Worm (Caenorhabditis elegans): Measurements from ENCODE around the gene pps-1.

pps-1 gene

DNA sequence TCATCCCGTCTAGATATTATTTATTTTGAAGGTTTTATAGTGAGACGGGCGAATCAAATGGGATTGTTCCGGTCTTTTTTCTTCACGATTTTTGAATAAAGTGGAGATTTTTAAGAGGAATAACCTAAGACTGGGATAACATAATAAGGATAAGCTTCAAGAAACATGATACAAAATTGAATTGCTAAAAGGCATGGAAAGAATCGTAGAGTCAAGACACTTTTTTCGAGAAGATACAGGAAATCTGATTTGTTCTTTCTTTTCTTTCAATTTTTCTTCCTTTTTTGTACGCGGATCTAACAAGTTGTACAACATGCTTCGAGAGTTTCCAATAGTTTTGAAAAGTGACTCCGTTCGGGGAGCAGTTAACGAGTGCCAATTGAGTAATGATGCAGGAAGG lies 29.7 kb downstream of the pps-1 start:
- TF ChIP-seq tbx-7 (tag; optimal IDR thresholded peaks at IDR 0.05) = no peak
- TF ChIP-seq unc-42 (tag; optimal IDR thresholded peaks at IDR 0.05) = peak; percentile 82

DNA sequence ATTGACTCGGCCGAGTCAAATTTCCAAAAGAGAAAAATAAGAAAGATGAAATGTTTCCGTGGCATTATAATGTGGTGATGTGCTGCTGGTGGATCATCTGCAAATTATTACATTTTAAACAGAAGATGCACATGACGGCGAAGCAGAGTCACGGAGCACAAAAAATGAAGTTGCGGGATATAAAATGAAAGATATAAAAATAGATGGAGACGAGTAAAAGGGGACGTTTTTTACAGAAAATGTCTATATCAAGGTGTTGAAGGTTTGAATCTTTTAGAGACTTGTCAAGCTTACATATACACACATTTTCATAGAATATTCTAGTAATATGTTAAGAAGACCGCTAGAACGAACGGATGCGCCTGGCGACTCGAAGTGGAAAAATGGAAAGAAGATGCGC lies 32.5 kb downstream of the pps-1 start, which contains the start of gene ptrg-1:
Gene ptrg-1, minus strand, starts transcription at position 101 of the 400 bp plus-strand sequence.
- TF ChIP-seq syd-9 (tag; optimal IDR thresholded peaks at IDR 0.05) (no peak), pag-3 (tag; optimal IDR thresholded peaks at IDR 0.05; ENCODE audit: borderline replicate concordance) (no peak), ztf-16 (tag; optimal IDR thresholded peaks at IDR 0.05) (no peak), tbx-2 (tag; optimal IDR thresholded peaks at IDR 0.05) (no peak)

DNA sequence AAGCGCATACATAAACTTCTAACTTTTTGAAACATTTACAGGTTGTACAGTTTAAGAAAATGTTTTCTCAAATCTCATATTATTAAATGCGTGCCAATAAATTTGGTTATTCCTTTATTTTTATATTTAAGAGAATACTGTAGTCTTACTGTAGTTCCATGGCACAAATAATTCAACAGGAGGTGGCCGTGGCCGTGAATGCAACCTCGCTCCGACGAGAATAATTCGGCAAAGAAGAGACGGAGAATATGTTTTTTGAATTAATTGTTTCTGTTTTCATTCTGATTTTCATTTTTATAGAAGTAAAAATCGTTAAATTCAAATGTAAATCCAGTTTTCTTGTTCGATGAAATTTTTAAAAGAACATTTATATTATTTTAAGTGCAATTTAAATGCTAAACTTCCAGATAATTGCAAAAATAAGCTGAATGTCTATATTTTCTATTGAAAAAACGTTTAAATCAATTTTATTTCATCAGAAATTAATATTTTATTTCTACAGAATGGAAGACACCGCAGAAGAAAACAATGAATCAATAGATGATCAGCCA lies 35.6 kb downstream of the pps-1 start, which contains the start of gene gon-4:
Gene gon-4, plus strand, starts transcription at position 501 of the 551 bp plus-strand sequence.
- TF ChIP-seq che-1 (tag; optimal IDR thresholded peaks at IDR 0.05) = no peak
- peak; percentile 28 for TF ChIP-seq ceh-2 (tag; optimal IDR thresholded peaks at IDR 0.05)
- no peak for TF ChIP-seq pha-4 (tag; optimal IDR thresholded peaks at IDR 0.05)
- no peak for TF ChIP-seq syd-9 (tag; optimal IDR thresholded peaks at IDR 0.05)
- no peak for TF ChIP-seq pros-1 (tag; optimal IDR thresholded peaks at IDR 0.05)
- TF ChIP-seq C08G9.2 (tag; optimal IDR thresholded peaks at IDR 0.05) = no peak
- TF ChIP-seq ceh-34 (tag; optimal IDR thresholded peaks at IDR 0.05) = no peak
- TF ChIP-seq dve-1 (tag; optimal IDR thresholded peaks at IDR 0.05) = no peak
- no peak for TF ChIP-seq ceh-6 (GFP tag; optimal IDR thresholded peaks at IDR 0.05)
- TF ChIP-seq ceh-31 (tag; optimal IDR thresholded peaks at IDR 0.05) = peak; percentile 19
- TF ChIP-seq lin-11 (tag; optimal IDR thresholded peaks at IDR 0.05) = no peak
- TF ChIP-seq unc-55 (GFP tag; optimal IDR thresholded peaks at IDR 0.05) = no peak
- no peak for TF ChIP-seq Y22D7AL.16 (tag; optimal IDR thresholded peaks at IDR 0.05)
- no peak for TF ChIP-seq zip-5 (tag; optimal IDR thresholded peaks at IDR 0.05)
- TF ChIP-seq ama-1 (optimal IDR thresholded peaks at IDR 0.05) = no peak

DNA sequence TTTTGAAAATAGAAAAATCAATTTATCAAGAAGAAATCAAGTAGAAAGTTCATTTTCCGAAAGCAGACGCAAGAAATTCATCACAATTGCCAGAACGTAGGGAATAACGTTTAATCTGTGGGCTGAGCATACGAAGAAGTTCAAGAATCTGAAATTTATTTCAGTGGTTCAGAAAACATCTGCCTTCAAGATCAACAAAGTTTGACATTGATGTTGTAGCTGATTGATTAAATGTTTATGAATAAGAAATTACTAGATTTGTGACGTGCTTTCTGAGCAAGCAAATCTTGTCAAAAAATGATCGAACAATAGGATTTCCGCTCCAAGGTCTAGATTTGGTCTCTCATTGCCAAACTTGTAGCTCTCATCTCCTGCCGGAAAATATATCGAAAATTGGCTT lies 44.4 kb downstream of the pps-1 start, which contains the start of gene K04D7.6:
Gene K04D7.6, minus strand, starts transcription at position 101 of the 400 bp plus-strand sequence.
- TF ChIP-seq sox-4 (tag; optimal IDR thresholded peaks at IDR 0.05) = no peak
- no peak for TF ChIP-seq pha-4 (tag; optimal IDR thresholded peaks at IDR 0.05)
- no peak for TF ChIP-seq F13H6.1 (tag; optimal IDR thresholded peaks at IDR 0.05)
- TF ChIP-seq syd-9 (tag; optimal IDR thresholded peaks at IDR 0.05) = no peak
- TF ChIP-seq pax-1 (tag; optimal IDR thresholded peaks at IDR 0.05) = no peak
- TF ChIP-seq eyg-1 (tag; optimal IDR thresholded peaks at IDR 0.05) = no peak
- TF ChIP-seq fkh-6 (tag; optimal IDR thresholded peaks at IDR 0.05) = no peak
- TF ChIP-seq unc-86 (tag; optimal IDR thresholded peaks at IDR 0.05) = no peak
- no peak for TF ChIP-seq ets-4 (tag; optimal IDR thresholded peaks at IDR 0.05)
- TF ChIP-seq pqm-1 (tag; optimal IDR thresholded peaks at IDR 0.05) = no peak
- TF ChIP-seq ahr-1 (tag; optimal IDR thresholded peaks at IDR 0.05) = no peak
- no peak for TF ChIP-seq ceh-6 (GFP tag; optimal IDR thresholded peaks at IDR 0.05)
- TF ChIP-seq ceh-45 (GFP tag; IDR thresholded peaks at IDR 0.05) = no peak
- TF ChIP-seq T23F11.4 (GFP tag; optimal IDR thresholded peaks at IDR 0.05) = no peak
- TF ChIP-seq dve-1 (tag; optimal IDR thresholded peaks at IDR 0.05) = no peak

All from whole organism, late embryonic.